In genomic region chrV:12343419-12343969, ce11 we compare ENCODE assay signal across 1 worm cellular context.
TF ChIP-seq lines count a peak whose summit lies in the region.

tomm-20 (minus strand) TSS chrV:12343469.

TF ChIP-seq in whole organism, L4 larva, 104 proteins besides CTCF, POLR2A, EP300 and RAD21 (continued from another document):
- TF ChIP-seq D1046.2 (GFP tag; IDR thresholded peaks at IDR 0.05; lab: Robert Waterston, UW), result no peak
- TF ChIP-seq spr-3 (GFP tag; optimal IDR thresholded peaks at IDR 0.05; lab: Kevin White, UChicago), result peak; percentile 56
- TF ChIP-seq ZK546.5 (tag; optimal IDR thresholded peaks at IDR 0.05; lab: Kevin White, UChicago), result no peak
- peak; percentile 94 for TF ChIP-seq rbr-2 (tag; optimal IDR thresholded peaks at IDR 0.05; lab: Kevin White, UChicago)
- TF ChIP-seq jun-1 (tag; optimal IDR thresholded peaks at IDR 0.05; lab: Kevin White, UChicago), result peak; percentile 76
- TF ChIP-seq attf-4 (tag; optimal IDR thresholded peaks at IDR 0.05; lab: Kevin White, UChicago), result no peak
- no peak for TF ChIP-seq madf-5 (GFP tag; IDR thresholded peaks at IDR 0.05; lab: Robert Waterston, UW)
- peak; percentile 55 for TF ChIP-seq arid-1 (GFP tag; conservative IDR thresholded peaks at IDR 0.05; lab: Robert Waterston, UW)
- no peak for TF ChIP-seq gei-8 (GFP tag; optimal IDR thresholded peaks at IDR 0.05; lab: Kevin White, UChicago)
- no peak for TF ChIP-seq egl-43 (GFP tag; IDR thresholded peaks at IDR 0.05; lab: Robert Waterston, UW)
- TF ChIP-seq aly-2 (tag; optimal IDR thresholded peaks at IDR 0.05; lab: Kevin White, UChicago), result no peak
- TF ChIP-seq sdz-12 (GFP tag; optimal IDR thresholded peaks at IDR 0.05; lab: Kevin White, UChicago), result no peak
- peak; percentile 46 to 79 for TF ChIP-seq daf-16 (GFP tag; optimal IDR thresholded peaks at IDR 0.05; lab: Kevin White, UChicago)
- TF ChIP-seq daf-16 (tag; optimal IDR thresholded peaks at IDR 0.05; lab: Kevin White, UChicago), result no peak
- peak; percentile 71 to 96 for TF ChIP-seq lsy-2 (tag; optimal IDR thresholded peaks at IDR 0.05; lab: Kevin White, UChicago)
- TF ChIP-seq F49E8.2 (tag; optimal IDR thresholded peaks at IDR 0.05; lab: Kevin White, UChicago; ENCODE audit: borderline replicate concordance), result peak; percentile 69
- no peak for TF ChIP-seq egl-27 (tag; optimal IDR thresholded peaks at IDR 0.05; lab: Kevin White, UChicago)
- no peak; the same call in none of the 2 replicates for TF ChIP-seq dmd-6 (GFP tag; IDR thresholded peaks at IDR 0.05; lab: Robert Waterston, UW)
- TF ChIP-seq R02D3.7 (tag; optimal IDR thresholded peaks at IDR 0.05; lab: Kevin White, UChicago), result no peak
- no peak for TF ChIP-seq skn-1 (tag; optimal IDR thresholded peaks at IDR 0.05; lab: Kevin White, UChicago)
- TF ChIP-seq nhr-237 (tag; optimal IDR thresholded peaks at IDR 0.05; lab: Kevin White, UChicago), result no peak
- TF ChIP-seq zfp-3 (GFP tag; conservative IDR thresholded peaks at IDR 0.05; lab: Robert Waterston, UW), result no peak; the same call in 1 of the 2 replicates
- peak; percentile 100 for TF ChIP-seq nhr-6 (tag; optimal IDR thresholded peaks at IDR 0.05; lab: Kevin White, UChicago)
- TF ChIP-seq dve-1 (tag; optimal IDR thresholded peaks at IDR 0.05; lab: Kevin White, UChicago; ENCODE audit: insufficient read depth), result peak; percentile 94
- peak in 1 of 2 experiments; percentile 94 for TF ChIP-seq unc-62 (GFP tag; optimal IDR thresholded peaks at IDR 0.05 in 1 of 2; lab: Kevin White, UChicago)
- TF ChIP-seq unc-62 (tag; optimal IDR thresholded peaks at IDR 0.05; lab: Kevin White, UChicago), result no peak
- peak; percentile 89 for TF ChIP-seq tra-1 (GFP tag; IDR thresholded peaks at IDR 0.05; lab: Robert Waterston, UW)
- TF ChIP-seq ces-1 (GFP tag; optimal IDR thresholded peaks at IDR 0.05; lab: Kevin White, UChicago), result no peak
- peak; percentile 84 for TF ChIP-seq lin-29 (GFP tag; IDR thresholded peaks at IDR 0.05; lab: Robert Waterston, UW)
- TF ChIP-seq nhr-10 (tag; optimal IDR thresholded peaks at IDR 0.05; lab: Kevin White, UChicago), result no peak
- TF ChIP-seq Y5F2A.4 (GFP tag; optimal IDR thresholded peaks at IDR 0.05; lab: Kevin White, UChicago), result no peak
- TF ChIP-seq T26A8.4 (GFP tag; IDR thresholded peaks at IDR 0.05; lab: Robert Waterston, UW), result no peak; the same call in none of the 2 replicates
- peak; percentile 91 for TF ChIP-seq ztf-7 (tag; optimal IDR thresholded peaks at IDR 0.05; lab: Kevin White, UChicago)
- TF ChIP-seq ceh-28 (tag; optimal IDR thresholded peaks at IDR 0.05; lab: Kevin White, UChicago), result no peak
- peak; percentile 83 for TF ChIP-seq spr-1 (tag; optimal IDR thresholded peaks at IDR 0.05; lab: Kevin White, UChicago)
- TF ChIP-seq hlh-11 (tag; optimal IDR thresholded peaks at IDR 0.05; lab: Kevin White, UChicago), result peak; percentile 88
- TF ChIP-seq ceh-32 (tag; optimal IDR thresholded peaks at IDR 0.05; lab: Kevin White, UChicago; ENCODE audit: poor library complexity), result peak; percentile 55
- 0 out of 2 replicates have a peak, but pooled peaks have one; percentile 62 for TF ChIP-seq snpc-1.2 (GFP tag; IDR thresholded peaks at IDR 0.05; lab: Robert Waterston, UW)
- no peak for TF ChIP-seq daf-12 (tag; optimal IDR thresholded peaks at IDR 0.05; lab: Kevin White, UChicago)
- TF ChIP-seq php-3 (GFP tag; IDR thresholded peaks at IDR 0.05; lab: Robert Waterston, UW), result peak; percentile 74; the same call in 1 of the 2 replicates
- peak; percentile 85 for TF ChIP-seq hmg-1.1 (GFP tag; IDR thresholded peaks at IDR 0.05; lab: Robert Waterston, UW)
- peak; percentile 37 for TF ChIP-seq zip-2 (tag; optimal IDR thresholded peaks at IDR 0.05; lab: Kevin White, UChicago)
- TF ChIP-seq ceh-20 (GFP tag; IDR thresholded peaks at IDR 0.05; lab: Robert Waterston, UW), result peak; percentile 86
- TF ChIP-seq hif-1 (tag; optimal IDR thresholded peaks at IDR 0.05; lab: Kevin White, UChicago), result peak; percentile 51 to 63
- no peak for TF ChIP-seq dmd-9 (GFP tag; IDR thresholded peaks at IDR 0.05; lab: Robert Waterston, UW)
- peak in 1 of 2 experiments; percentile 64 for TF ChIP-seq mdl-1 (tag; optimal IDR thresholded peaks at IDR 0.05; lab: Kevin White, UChicago)
- TF ChIP-seq aha-1 (tag; lab: Kevin White, UChicago), result peak; percentile 86
